Worm (Caenorhabditis elegans) whole organism, mixed stage, embryonic: ENCODE data around the gene T19C9.8.

Source experiments
- cnd-1 ChIP-seq: fragments of 200-800 bp; sonication (Bioruptor generic); optimal IDR thresholded peaks from 2 replicates; lab custom pipeline; 2018; ENCODE audit warnings: mild to moderate bottlenecking, missing genetic modification characterization, missing compliant biosample characterization
- nhr-28 ChIP-seq: fragments of 150-350 bp; optimal IDR thresholded peaks from 2 replicates; lab custom pipeline; 2014; ENCODE audit warnings: missing biosample characterization, missing genetic modification characterization
- pha-4 ChIP-seq: fragments of 150-350 bp; optimal IDR thresholded peaks from 2 replicates; lab custom pipeline; 2018; ENCODE audit warnings: missing biosample characterization, missing genetic modification reagents, missing genetic modification characterization
- sem-2 ChIP-seq: fragments of 200-800 bp; sonication (Bioruptor generic); optimal IDR thresholded peaks from 2 replicates; lab custom pipeline; 2018; ENCODE audit warnings: mild to moderate bottlenecking, missing genetic modification characterization, missing compliant biosample characterization
- unc-62 ChIP-seq: fragments of 150-350 bp; optimal IDR thresholded peaks from 2 replicates; lab custom pipeline; 2014; ENCODE audit warnings: missing biosample characterization, missing genetic modification reagents, missing genetic modification characterization
- ztf-11 ChIP-seq: fragments of 150-350 bp; optimal IDR thresholded peaks from 2 replicates; lab custom pipeline; 2014; ENCODE audit warnings: missing biosample characterization, missing genetic modification characterization

DNA sequence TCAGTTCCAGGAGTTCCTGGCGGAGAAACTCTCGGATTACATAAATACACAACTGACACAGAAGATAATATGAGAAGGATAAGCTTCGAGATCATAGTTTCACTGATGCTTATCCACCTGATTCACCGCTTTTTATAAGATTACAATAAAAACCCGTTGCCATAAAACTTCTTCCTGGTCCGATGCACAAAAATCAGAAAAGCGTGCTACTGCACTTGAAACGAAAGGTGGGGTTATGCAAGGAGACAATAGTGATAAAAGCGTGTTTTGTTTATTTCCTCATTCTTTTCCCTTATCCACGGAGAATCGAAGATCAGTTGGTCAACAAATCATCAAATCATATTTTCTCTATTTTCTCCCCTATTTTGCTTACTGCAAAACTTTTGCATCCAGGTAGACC is 3.7 kb downstream of the T19C9.8 start, which contains the start of gene Y68A4B.3:
- TF ChIP-seq nhr-28 (tag; lab: Kevin White, UChicago) (no peak), cnd-1 (tag; lab: Kevin White, UChicago) (no peak), ztf-11 (tag; lab: Kevin White, UChicago) (no peak), unc-62 (GFP tag; lab: Kevin White, UChicago) (no peak), pha-4 (tag; lab: Kevin White, UChicago) (no peak), sem-2 (GFP tag; lab: Kevin White, UChicago) (no peak)
